Worm (Caenorhabditis elegans) whole organism, L4/young adult: ENCODE results near the gene F20D6.10.

Experiments
- W03F9.2 ChIP-seq: fragments of 150-350 bp; optimal IDR thresholded peaks from 2 replicates; lab custom pipeline; 2014; ENCODE audit warnings: missing biosample characterization, missing genetic modification characterization
- dao-5 ChIP-seq: sonication (generic microtip); optimal IDR thresholded peaks from 2 replicates; lab custom pipeline; 2016; ENCODE audit warnings: missing genotype, missing genetic modification characterization, moderate library complexity, missing compliant biosample characterization
- him-1 ChIP-seq: sonication (generic microtip); optimal IDR thresholded peaks from 2 replicates; lab custom pipeline; 2016; ENCODE audit warnings: missing genotype, missing genetic modification reagents, missing genetic modification characterization, missing compliant biosample characterization

F20D6.10 gene

ce11 chrV:8195889-8196418 lies at the start of gene F20D6.10:
F20D6.10 (minus strand) TSS chrV:8195939.
- TF ChIP-seq him-1: no peak
- no peak for TF ChIP-seq W03F9.2 (tag; lab: Kevin White, UChicago)
- TF ChIP-seq dao-5: no peak

- no peak for TF ChIP-seq W03F9.2 (tag; lab: Kevin White, UChicago)
- TF ChIP-seq dao-5: no peak
- TF ChIP-seq him-1: no peak
Observed at ce11 chrV:8245457-8245856, 49.7 kb upstream of the F20D6.10 start, which contains the start of gene C16D9.5. C16D9.5 (minus strand) TSS chrV:8245557.

ce11 chrV:8243201-8243600 lies 47.5 kb upstream of the F20D6.10 start:
- no peak for TF ChIP-seq dao-5
- no peak for TF ChIP-seq him-1
- TF ChIP-seq W03F9.2 (tag; lab: Kevin White, UChicago): no peak

- TF ChIP-seq him-1: no peak
- no peak for TF ChIP-seq dao-5
- no peak for TF ChIP-seq W03F9.2 (tag; lab: Kevin White, UChicago)
Observed at ce11 chrV:8242798-8243197, 47.1 kb upstream of the F20D6.10 start, which contains the start of gene C16D9.4. C16D9.4 (minus strand) TSS chrV:8242898.

ce11 chrV:8239928-8240327 lies 44.2 kb upstream of the F20D6.10 start, which contains the start of gene C16D9.3:
C16D9.3 (minus strand) TSS chrV:8240028.
- TF ChIP-seq dao-5: no peak
- no peak for TF ChIP-seq him-1
- no peak for TF ChIP-seq W03F9.2 (tag; lab: Kevin White, UChicago)

ce11 chrV:8238290-8238689 lies 42.6 kb upstream of the F20D6.10 start, which contains the start of gene rol-3:
rol-3 (minus strand) TSS chrV:8238409.
- TF ChIP-seq him-1: no peak
- TF ChIP-seq W03F9.2 (tag; lab: Kevin White, UChicago): no peak
- TF ChIP-seq dao-5: no peak

- TF ChIP-seq him-1 (no peak), W03F9.2 (tag; lab: Kevin White, UChicago) (no peak), dao-5 (no peak)
Observed at ce11 chrV:8235331-8235730, 39.6 kb upstream of the F20D6.10 start.

ce11 chrV:8230056-8230455 lies 34.3 kb upstream of the F20D6.10 start:
- TF ChIP-seq dao-5: no peak
- TF ChIP-seq W03F9.2 (tag; lab: Kevin White, UChicago): no peak
- no peak for TF ChIP-seq him-1

ce11 chrV:8228712-8229119 lies 33.0 kb upstream of the F20D6.10 start:
- peak; percentile 24 for TF ChIP-seq him-1
- no peak for TF ChIP-seq dao-5
- peak; percentile 82 for TF ChIP-seq W03F9.2 (tag; lab: Kevin White, UChicago)

ce11 chrV:8226812-8227211 lies 31.1 kb upstream of the F20D6.10 start, which contains the start of gene K07C11.10:
K07C11.10 (minus strand) TSS chrV:8226912.
- TF ChIP-seq him-1 (no peak), dao-5 (no peak), W03F9.2 (tag; lab: Kevin White, UChicago) (no peak)

ce11 chrV:8224634-8225033 lies 28.9 kb upstream of the F20D6.10 start, which contains the start of gene pax-1:
pax-1 (plus strand) TSS chrV:8224934.
- TF ChIP-seq dao-5 (no peak), W03F9.2 (tag; lab: Kevin White, UChicago) (no peak), him-1 (no peak)

ce11 chrV:8223417-8223816 lies 27.7 kb upstream of the F20D6.10 start:
- TF ChIP-seq him-1: no peak
- TF ChIP-seq W03F9.2 (tag; lab: Kevin White, UChicago): no peak
- TF ChIP-seq dao-5: no peak

- TF ChIP-seq dao-5 (no peak), W03F9.2 (tag; lab: Kevin White, UChicago) (no peak), him-1 (no peak)
Observed at ce11 chrV:8221083-8221538, 25.4 kb upstream of the F20D6.10 start, which contains the start of the genes cogc-6 and air-1. cogc-6 (minus strand) TSS chrV:8221316. air-1 (plus strand) TSS chrV:8221488.

ce11 chrV:8219550-8219949 lies 23.8 kb upstream of the F20D6.10 start:
- TF ChIP-seq W03F9.2 (tag; lab: Kevin White, UChicago): no peak
- TF ChIP-seq him-1: no peak
- no peak for TF ChIP-seq dao-5

- TF ChIP-seq dao-5 (no peak), him-1 (no peak), W03F9.2 (tag; lab: Kevin White, UChicago) (no peak)
Observed at ce11 chrV:8217661-8218265, 22.0 kb upstream of the F20D6.10 start, which contains the start of gene K07C11.8. K07C11.8 (minus strand) TSS chrV:8217884.
